Worm (Caenorhabditis elegans): ENCODE results near the gene cest-33.

cest-33 gene

ce11 chrV:6354202-6354601 lies 11.3 kb downstream of the cest-33 start:
- peak; percentile 85 for TF ChIP-seq ham-2 (GFP tag; optimal IDR thresholded peaks at IDR 0.05)
- TF ChIP-seq elt-1 (tag; optimal IDR thresholded peaks at IDR 0.05; ENCODE audit: borderline replicate concordance, insufficient read depth), result peak; percentile 65
- TF ChIP-seq nhr-2 (tag; optimal IDR thresholded peaks at IDR 0.05), result no peak
- peak; percentile 99 for TF ChIP-seq blmp-1 (tag; optimal IDR thresholded peaks at IDR 0.05)
- peak; percentile 1 for TF ChIP-seq sptf-1 (tag; optimal IDR thresholded peaks at IDR 0.05)
- no peak for TF ChIP-seq tbx-8 (GFP tag; optimal IDR thresholded peaks at IDR 0.05)

- TF ChIP-seq drap-1 (GFP tag; optimal IDR thresholded peaks at IDR 0.05) (no peak), blmp-1 (tag; optimal IDR thresholded peaks at IDR 0.05) (peak; percentile 77)
Measured at ce11 chrV:6353182-6353780, 12.2 kb downstream of the cest-33 start.

ce11 chrV:6352350-6352749 lies 13.1 kb downstream of the cest-33 start:
- TF ChIP-seq elt-3 (tag; optimal IDR thresholded peaks at IDR 0.05), result no peak
- TF ChIP-seq ham-2 (GFP tag; optimal IDR thresholded peaks at IDR 0.05), result peak; percentile 84
- TF ChIP-seq nhr-2 (tag; optimal IDR thresholded peaks at IDR 0.05), result no peak
- TF ChIP-seq zip-8 (tag; optimal IDR thresholded peaks at IDR 0.05), result no peak
- no peak for TF ChIP-seq elt-1 (tag; optimal IDR thresholded peaks at IDR 0.05; ENCODE audit: borderline replicate concordance, insufficient read depth)
- peak; percentile 98 for TF ChIP-seq blmp-1 (tag; optimal IDR thresholded peaks at IDR 0.05)

- peak; percentile 95 for TF ChIP-seq blmp-1 (tag; optimal IDR thresholded peaks at IDR 0.05)
- TF ChIP-seq ceh-83 (GFP tag; optimal IDR thresholded peaks at IDR 0.05), result no peak
- no peak for TF ChIP-seq unc-62 (GFP tag; optimal IDR thresholded peaks at IDR 0.05)
- no peak for TF ChIP-seq nhr-237 (tag; optimal IDR thresholded peaks at IDR 0.05)
- no peak for TF ChIP-seq elt-3 (tag; optimal IDR thresholded peaks at IDR 0.05)
- TF ChIP-seq zip-8 (tag; optimal IDR thresholded peaks at IDR 0.05), result no peak
Measured at ce11 chrV:6351122-6351521, 14.3 kb downstream of the cest-33 start.

ce11 chrV:6350109-6350508 lies 15.4 kb downstream of the cest-33 start:
- TF ChIP-seq unc-120 (tag; optimal IDR thresholded peaks at IDR 0.05; ENCODE audit: poor library complexity, severe bottlenecking) (no peak), ztf-11 (tag; optimal IDR thresholded peaks at IDR 0.05) (no peak), ceh-43 (GFP tag; optimal IDR thresholded peaks at IDR 0.05) (no peak), M03D4.4 (tag; optimal IDR thresholded peaks at IDR 0.05) (no peak), tbx-8 (GFP tag; optimal IDR thresholded peaks at IDR 0.05) (no peak), zip-8 (tag; optimal IDR thresholded peaks at IDR 0.05) (no peak), lin-32 (GFP tag; optimal IDR thresholded peaks at IDR 0.05) (no peak), lsy-2 (tag; optimal IDR thresholded peaks at IDR 0.05) (no peak), flh-1 (GFP tag; optimal IDR thresholded peaks at IDR 0.05) (no peak), bed-3 (GFP tag; optimal IDR thresholded peaks at IDR 0.05) (no peak), lin-13 (tag; optimal IDR thresholded peaks at IDR 0.05) (no peak), nhr-237 (tag; optimal IDR thresholded peaks at IDR 0.05) (no peak)

- TF ChIP-seq nhr-237 (tag; optimal IDR thresholded peaks at IDR 0.05) (no peak), mls-2 (tag; optimal IDR thresholded peaks at IDR 0.05) (no peak), flh-1 (GFP tag; optimal IDR thresholded peaks at IDR 0.05) (no peak), nhr-28 (tag; optimal IDR thresholded peaks at IDR 0.05) (no peak), hlh-1 (tag; optimal IDR thresholded peaks at IDR 0.05) (no peak), sem-2 (GFP tag; optimal IDR thresholded peaks at IDR 0.05) (no peak), cnd-1 (tag; optimal IDR thresholded peaks at IDR 0.05) (no peak), nhr-12 (tag; optimal IDR thresholded peaks at IDR 0.05) (no peak), M03D4.4 (tag; optimal IDR thresholded peaks at IDR 0.05) (no peak), ces-1 (GFP tag; optimal IDR thresholded peaks at IDR 0.05) (no peak)
Measured at ce11 chrV:6349597-6349996, 15.9 kb downstream of the cest-33 start.

ce11 chrV:6348133-6348532 lies 17.3 kb downstream of the cest-33 start:
- no peak for TF ChIP-seq tbx-8 (GFP tag; optimal IDR thresholded peaks at IDR 0.05)
- no peak for TF ChIP-seq flh-1 (GFP tag; optimal IDR thresholded peaks at IDR 0.05)
- TF ChIP-seq nhr-28 (tag; optimal IDR thresholded peaks at IDR 0.05), result no peak
- TF ChIP-seq sem-2 (GFP tag; optimal IDR thresholded peaks at IDR 0.05), result no peak
- no peak for TF ChIP-seq ham-2 (GFP tag; optimal IDR thresholded peaks at IDR 0.05)

Measured in whole organism, mixed stage, embryonic.